Worm (Caenorhabditis elegans) whole organism, L2 larva: ENCODE results near the gene mep-1.
A peak's percentile ranks its signal among the peaks of the same experiment; 100 is the strongest.

ENCODE experiments used
- C34F6.9 ChIP-seq: fragments of 150-350 bp; optimal IDR thresholded peaks from 2 replicates; lab custom pipeline; 2014; ENCODE audit warnings: missing biosample characterization, missing genetic modification characterization
- blmp-1 ChIP-seq: sonication (generic microtip); optimal IDR thresholded peaks from 2 replicates; lab custom pipeline; 2017; ENCODE audit warnings: missing genetic modification characterization, mild to moderate bottlenecking, missing compliant biosample characterization, antibody characterized with exemption, moderate library complexity; ENCODE audit not compliant: insufficient read depth
- elt-3 ChIP-seq: sonication (generic microtip); optimal IDR thresholded peaks from 2 replicates; lab custom pipeline; 2017; ENCODE audit warnings: missing biosample characterization, missing genetic modification characterization
- lin-13 ChIP-seq: fragments of 150-350 bp; optimal IDR thresholded peaks from 2 replicates; lab custom pipeline; 2014; ENCODE audit warnings: missing biosample characterization, missing genetic modification reagents, missing genetic modification characterization
- lin-39 ChIP-seq: fragments of 150-350 bp; optimal IDR thresholded peaks from 2 replicates; lab custom pipeline; 2014; ENCODE audit warnings: missing biosample characterization, missing genetic modification reagents, missing genetic modification characterization
- mdl-1 ChIP-seq, 2 experiments: fragments of 150-350 bp in 1 of 2; sonication (generic microtip) in 1 of 2; optimal IDR thresholded peaks; 2 replicates each; lab custom pipeline; 2017; ENCODE audit warnings: missing biosample characterization in 2 of 2, missing genetic modification characterization in 2 of 2
- nhr-11 ChIP-seq: fragments of 150-350 bp; optimal IDR thresholded peaks from 2 replicates; lab custom pipeline; 2014; ENCODE audit warnings: missing biosample characterization, missing genetic modification characterization
- snpc-4 ChIP-seq: fragments of 150-350 bp; optimal IDR thresholded peaks from 2 replicates; lab custom pipeline; 2014; ENCODE audit warnings: missing biosample characterization, missing genetic modification characterization
- unc-62 ChIP-seq: fragments of 150-350 bp; optimal IDR thresholded peaks from 2 replicates; lab custom pipeline; 2014; ENCODE audit warnings: missing biosample characterization, missing genetic modification reagents, missing genetic modification characterization
- ztf-11 ChIP-seq: sonication (generic microtip); optimal IDR thresholded peaks from 2 replicates; lab custom pipeline; 2017; ENCODE audit warnings: missing biosample characterization, missing genetic modification characterization

- TF ChIP-seq elt-3 (tag; lab: Kevin White, UChicago): no peak
- peak; percentile 87 for TF ChIP-seq lin-13 (GFP tag; lab: Kevin White, UChicago)
- peak; percentile 39 for TF ChIP-seq unc-62 (GFP tag; lab: Kevin White, UChicago)
- peak; percentile 65 for TF ChIP-seq blmp-1 (tag; lab: Kevin White, UChicago)
- TF ChIP-seq mdl-1 (tag; optimal IDR thresholded peaks at IDR 0.05; lab: Kevin White, UChicago): peak; percentile 57 to 68
- TF ChIP-seq snpc-4: peak; percentile 63
- no peak for TF ChIP-seq lin-39 (tag; lab: Kevin White, UChicago)
- peak; percentile 88 for TF ChIP-seq C34F6.9 (tag; lab: Kevin White, UChicago)
- TF ChIP-seq nhr-11: no peak
- TF ChIP-seq ztf-11 (tag; lab: Kevin White, UChicago): no peak
Observed at ce11 chrIV:11566146-11566545, 41.7 kb downstream of the mep-1 start, which contains the start of gene sec-24.1.
